Worm (Caenorhabditis elegans): ENCODE results near the gene F41B5.1.
A peak's percentile ranks its signal among the peaks of the same experiment; 100 is the strongest.

The F41B5.1 gene

DNA sequence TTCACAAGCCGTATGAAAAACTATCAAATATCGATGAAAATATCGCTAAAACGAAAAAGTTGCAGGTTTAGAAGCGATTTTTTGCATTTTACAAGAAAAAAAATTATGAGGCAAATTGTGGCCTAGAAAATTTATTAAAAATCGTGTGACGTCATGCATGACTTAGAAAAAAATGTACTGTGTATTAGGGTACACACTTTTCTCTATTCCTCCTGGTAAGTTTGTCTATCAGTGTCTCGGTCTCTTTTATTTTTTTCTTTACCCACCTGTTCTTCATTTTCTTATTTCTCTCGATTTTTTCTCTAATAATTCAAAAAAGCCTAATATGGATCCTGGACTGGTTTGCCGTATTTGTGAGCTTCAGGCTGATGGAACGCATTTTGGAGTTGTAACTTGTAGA, 29.8 kb downstream of the F41B5.1 start, which contains the start of gene nhr-227:
nhr-227 (plus strand) TSS at position 326 of the 400 bp plus-strand sequence.
- TF ChIP-seq let-526 (GFP tag; IDR thresholded peaks at IDR 0.05), result no peak
- TF ChIP-seq ztf-18 (tag; optimal IDR thresholded peaks at IDR 0.05), result no peak
- TF ChIP-seq mcd-1 (GFP tag; IDR thresholded peaks at IDR 0.05), result no peak
- TF ChIP-seq lin-35 (GFP tag; optimal IDR thresholded peaks at IDR 0.05), result no peak
- TF ChIP-seq F33H1.4 (GFP tag; IDR thresholded peaks at IDR 0.05), result no peak
- TF ChIP-seq F39B2.1 (GFP tag; IDR thresholded peaks at IDR 0.05), result no peak
- TF ChIP-seq unc-62 (GFP tag; optimal IDR thresholded peaks at IDR 0.05), result no peak
- no peak for TF ChIP-seq attf-3 (GFP tag; conservative IDR thresholded peaks at IDR 0.05)
- no peak for TF ChIP-seq nhr-27 (tag; optimal IDR thresholded peaks at IDR 0.05)
- TF ChIP-seq ceh-100 (GFP tag; IDR thresholded peaks at IDR 0.05), result no peak
- TF ChIP-seq efl-1 (GFP tag; optimal IDR thresholded peaks at IDR 0.05), result no peak
- no peak for TF ChIP-seq ceh-79 (tag; optimal IDR thresholded peaks at IDR 0.05)
- no peak for TF ChIP-seq F57A8.1 (GFP tag; optimal IDR thresholded peaks at IDR 0.05)
- no peak for TF ChIP-seq B0019.2 (GFP tag; conservative IDR thresholded peaks at IDR 0.05)
- no peak for TF ChIP-seq dpl-1 (GFP tag; optimal IDR thresholded peaks at IDR 0.05)
- no peak for TF ChIP-seq B0336.3 (GFP tag; IDR thresholded peaks at IDR 0.05)
- no peak for TF ChIP-seq madf-3 (GFP tag; IDR thresholded peaks at IDR 0.05)
- no peak for TF ChIP-seq tbp1 (GFP tag; optimal IDR thresholded peaks at IDR 0.05)
- no peak for TF ChIP-seq aptf-3 (GFP tag; IDR thresholded peaks at IDR 0.05)
- TF ChIP-seq lin-54 (GFP tag; optimal IDR thresholded peaks at IDR 0.05), result no peak

ce11 chrV:2290329-2290728, 35.0 kb downstream of the F41B5.1 start, which contains the start of gene nhr-225:
Gene nhr-225 (minus strand): TSS chrV:2290474.
- no peak for TF ChIP-seq lin-26 (GFP tag; IDR thresholded peaks at IDR 0.05)
- no peak for TF ChIP-seq B0336.3 (GFP tag; IDR thresholded peaks at IDR 0.05)
- TF ChIP-seq mes-4 (tag; optimal IDR thresholded peaks at IDR 0.05), result no peak
- TF ChIP-seq F57A8.1 (GFP tag; optimal IDR thresholded peaks at IDR 0.05), result no peak
- TF ChIP-seq egl-18 (GFP tag; IDR thresholded peaks at IDR 0.05), result no peak
- no peak for TF ChIP-seq madf-6 (GFP tag; IDR thresholded peaks at IDR 0.05)

DNA sequence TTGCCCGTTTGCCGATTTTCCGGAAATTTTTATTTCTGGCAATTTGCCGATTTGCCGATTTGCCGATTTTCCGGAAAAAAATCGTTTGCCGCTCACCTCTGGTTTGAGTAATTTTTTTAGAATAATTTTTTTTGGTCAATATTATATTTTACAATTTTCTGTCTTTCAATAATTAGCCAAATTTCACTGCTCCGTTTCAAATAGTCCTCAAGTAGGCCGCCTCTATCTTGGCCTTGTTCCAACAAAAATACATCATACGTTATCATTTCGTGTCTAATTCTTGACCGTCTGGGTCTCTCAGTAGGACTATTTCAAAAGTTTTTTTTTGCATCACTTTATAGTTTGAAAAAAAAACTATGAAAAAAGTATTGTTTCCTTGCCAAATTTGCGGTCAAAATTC, 36.9 kb downstream of the F41B5.1 start, which contains the start of gene nhr-115:
nhr-115 (plus strand) TSS at position 301 of the 400 bp plus-strand sequence.
- peak; percentile 29 for TF ChIP-seq nhr-80 (tag; optimal IDR thresholded peaks at IDR 0.05)
- TF ChIP-seq tlf-1 (GFP tag; optimal IDR thresholded peaks at IDR 0.05), result no peak

DNA sequence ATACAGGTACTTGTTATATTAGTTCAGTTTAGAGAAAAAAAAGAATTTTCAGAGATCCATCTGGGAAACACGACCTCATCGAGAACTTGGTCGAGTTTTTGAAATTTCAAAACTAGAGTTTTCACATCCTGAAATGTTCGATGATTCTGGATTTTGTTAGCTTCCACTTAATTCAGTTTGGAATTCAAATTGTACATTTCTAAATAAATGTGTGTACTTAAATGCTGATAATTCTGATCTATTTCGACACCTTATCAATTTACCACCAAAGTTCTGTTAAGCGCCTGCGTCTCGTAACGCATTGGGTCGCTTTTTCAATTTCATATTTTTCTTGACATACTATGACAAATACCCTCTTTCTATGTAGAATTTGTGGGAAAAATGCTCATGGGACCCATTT, 39.2 kb downstream of the F41B5.1 start, which contains the start of gene nhr-226:
nhr-226 (plus strand) TSS at position 301 of the 400 bp plus-strand sequence.
- TF ChIP-seq repo-1 (tag; optimal IDR thresholded peaks at IDR 0.05), result no peak
- no peak for TF ChIP-seq F52B5.7 (tag; optimal IDR thresholded peaks at IDR 0.05)
- TF ChIP-seq ztf-6 (GFP tag; IDR thresholded peaks at IDR 0.05), result no peak
- no peak for TF ChIP-seq ceh-58 (GFP tag; IDR thresholded peaks at IDR 0.05)
- TF ChIP-seq nhr-80 (tag; optimal IDR thresholded peaks at IDR 0.05), result peak; percentile 43
- TF ChIP-seq dox-1 (GFP tag; IDR thresholded peaks at IDR 0.05), result no peak

ce11 chrV:2300905-2301304, 45.6 kb downstream of the F41B5.1 start, which contains the start of gene Y19D10B.8:
Gene Y19D10B.8 (minus strand): TSS chrV:2301005.
- TF ChIP-seq nhr-120 (GFP tag; IDR thresholded peaks at IDR 0.05) (no peak), zim-3 (tag; optimal IDR thresholded peaks at IDR 0.05) (no peak), ztf-18 (tag; optimal IDR thresholded peaks at IDR 0.05) (no peak), cebp-1 (GFP tag; IDR thresholded peaks at IDR 0.05) (no peak), cebp-1 (tag; optimal IDR thresholded peaks at IDR 0.05) (no peak), hmg-20 (GFP tag; IDR thresholded peaks at IDR 0.05) (no peak), madf-6 (GFP tag; IDR thresholded peaks at IDR 0.05) (no peak), madf-3 (GFP tag; IDR thresholded peaks at IDR 0.05) (no peak), ama-1 (optimal IDR thresholded peaks at IDR 0.05) (no peak), ama-1 (GFP tag; optimal IDR thresholded peaks at IDR 0.05) (no peak), F49E8.2 (tag; optimal IDR thresholded peaks at IDR 0.05; ENCODE audit: insufficient read depth) (no peak)
